Fruit fly (Drosophila melanogaster) whole organism, wandering third instar larva: ENCODE data around the gene Scsalpha2.

Experiments
- Abd-B ChIP-seq: fragments of >200 bp; optimal IDR thresholded peaks from 2 replicates; lab custom pipeline; 2017; ENCODE audit warnings: missing biosample characterization, missing genetic modification characterization
- CG32264 ChIP-seq: fragments of 200-800 bp; sonication (Bioruptor generic); optimal IDR thresholded peaks from 2 replicates; lab custom pipeline; 2016; ENCODE audit warnings: missing biosample characterization, missing genetic modification characterization
- CG9705 ChIP-seq: fragments of 200-800 bp; sonication (Bioruptor generic); optimal IDR thresholded peaks from 2 replicates; lab custom pipeline; 2018; ENCODE audit warnings: missing biosample characterization, mild to moderate bottlenecking, missing genetic modification characterization
- CrebA ChIP-seq: fragments of 200-800 bp; sonication (Bioruptor generic); optimal IDR thresholded peaks from 2 replicates; lab custom pipeline; 2016; ENCODE audit warnings: missing biosample characterization, mild to moderate bottlenecking, missing genetic modification characterization, borderline replicate concordance
- Dfd ChIP-seq: fragments of >200 bp; optimal IDR thresholded peaks from 2 replicates; lab custom pipeline; 2017; ENCODE audit warnings: missing biosample characterization, missing genetic modification characterization
- Dif ChIP-seq: fragments of 200-275, 200-300 bp; sonication (Bioruptor generic); optimal IDR thresholded peaks from 2 replicates; lab custom pipeline; 2018; ENCODE audit warnings: missing biosample characterization, missing genetic modification characterization; ENCODE audit not compliant: partially characterized antibody
- GATAd ChIP-seq: sonication (Bioruptor generic); optimal IDR thresholded peaks from 2 replicates; lab custom pipeline; 2016; ENCODE audit warnings: missing biosample characterization, missing genetic modification characterization
- HLH106 ChIP-seq: fragments of 200-800 bp; optimal IDR thresholded peaks from 3 replicates; lab custom pipeline; 2019; ENCODE audit warnings: missing biosample characterization, mild to moderate bottlenecking, missing genetic modification characterization, moderate library complexity
- Hnf4 ChIP-seq: fragments of 200-800 bp; sonication (Bioruptor generic); optimal IDR thresholded peaks from 2 replicates; lab custom pipeline; 2016; ENCODE audit warnings: missing biosample characterization, mild to moderate bottlenecking, missing genetic modification characterization
- Hr78 ChIP-seq: fragments of >200 bp; optimal IDR thresholded peaks from 2 replicates; lab custom pipeline; 2017; ENCODE audit warnings: missing biosample characterization, missing genetic modification characterization
- Hr83 ChIP-seq: fragments of 200-300 bp; sonication (Bioruptor generic); optimal IDR thresholded peaks from 2 replicates; lab custom pipeline; 2016; ENCODE audit warnings: missing biosample characterization, mild to moderate bottlenecking, missing genetic modification characterization, moderate library complexity; ENCODE audit not compliant: poor library complexity, severe bottlenecking
- Jra ChIP-seq: sonication (Bioruptor generic); optimal IDR thresholded peaks from 2 replicates; lab custom pipeline; 2016; ENCODE audit warnings: missing biosample characterization, missing genetic modification characterization
- Mio ChIP-seq: sonication (Bioruptor generic); optimal IDR thresholded peaks from 2 replicates; lab custom pipeline; 2016; ENCODE audit warnings: missing biosample characterization, missing genetic modification characterization
- Myc ChIP-seq: fragments of >200 bp; optimal IDR thresholded peaks from 2 replicates; lab custom pipeline; 2017
- N ChIP-seq: fragments of >200 bp; optimal IDR thresholded peaks from 2 replicates; lab custom pipeline; 2018; ENCODE audit warnings: missing biosample characterization, missing external identifiers, missing genetic modification characterization
- OdsH ChIP-seq: fragments of 200-800 bp; sonication (Bioruptor generic); optimal IDR thresholded peaks from 2 replicates; lab custom pipeline; 2016; ENCODE audit warnings: missing biosample characterization, mild to moderate bottlenecking, missing genetic modification characterization
- Rel ChIP-seq, 2 experiments: fragments of 200-800 bp; sonication (Bioruptor generic) in 1 of 2; optimal IDR thresholded peaks; 2 replicates in 1 of 2; 3 replicates in 1 of 2; lab custom pipeline; 2016 to 2019; ENCODE audit warnings: mild to moderate bottlenecking in 2 of 2, missing biosample characterization in 2 of 2, missing genetic modification characterization in 2 of 2, moderate library complexity in 1 of 2
- Sp1 ChIP-seq: fragments of 200-800 bp; sonication (Bioruptor generic); optimal IDR thresholded peaks from 3 replicates; lab custom pipeline; 2019; ENCODE audit warnings: missing biosample characterization, mild to moderate bottlenecking, missing genetic modification characterization, moderate library complexity
- Vsx2 ChIP-seq: fragments of 200-300, 225-300 bp; sonication (Bioruptor generic); optimal IDR thresholded peaks from 2 replicates; lab custom pipeline; 2018; ENCODE audit warnings: missing biosample characterization, missing genetic modification characterization; ENCODE audit not compliant: partially characterized antibody
- br ChIP-seq: fragments of 200-800 bp; sonication (Bioruptor generic); optimal IDR thresholded peaks from 2 replicates; lab custom pipeline; 2016; ENCODE audit warnings: missing biosample characterization, missing genetic modification characterization
- brk ChIP-seq: fragments of 200-800 bp; sonication (Bioruptor generic); optimal IDR thresholded peaks from 2 replicates; lab custom pipeline; 2016; ENCODE audit warnings: missing biosample characterization, mild to moderate bottlenecking, missing genetic modification characterization
- dl ChIP-seq, 2 experiments: fragments of 175-275, 200-275 bp in 1 of 2; fragments of 200-275 bp in 1 of 2; sonication (Bioruptor generic); optimal IDR thresholded peaks; lab custom pipeline; 2018; ENCODE audit warnings: mild to moderate bottlenecking in 2 of 2, missing biosample characterization in 2 of 2, missing genetic modification characterization in 2 of 2, moderate library complexity in 2 of 2; ENCODE audit not compliant: partially characterized antibody in 2 of 2, insufficient read depth in 1 of 2
- dmrt93B ChIP-seq: fragments of 200-800 bp; sonication (Bioruptor generic); optimal IDR thresholded peaks from 2 replicates; lab custom pipeline; 2018; ENCODE audit warnings: missing biosample characterization, mild to moderate bottlenecking, missing genetic modification characterization
- dsf ChIP-seq: sonication (Bioruptor generic); optimal IDR thresholded peaks from 2 replicates; lab custom pipeline; 2016; ENCODE audit warnings: missing biosample characterization, missing genetic modification characterization, borderline replicate concordance
- ey ChIP-seq: fragments of 200-800 bp; sonication (Bioruptor generic); optimal IDR thresholded peaks from 2 replicates; lab custom pipeline; 2016; ENCODE audit warnings: missing biosample characterization, missing genetic modification characterization
- foxo ChIP-seq, 2 experiments: fragments of 200-800 bp; sonication (Bioruptor generic); optimal IDR thresholded peaks; 2 replicates in 1 of 2; 3 replicates in 1 of 2; lab custom pipeline; 2016 to 2017; ENCODE audit warnings: missing biosample characterization in 2 of 2, missing genetic modification characterization in 2 of 2
- fru ChIP-seq: fragments of 200-800 bp; sonication (Bioruptor generic); optimal IDR thresholded peaks from 3 replicates; lab custom pipeline; 2016; ENCODE audit warnings: missing biosample characterization, mild to moderate bottlenecking, missing genetic modification characterization
- h ChIP-seq: fragments of 200-800 bp; sonication (Bioruptor generic); optimal IDR thresholded peaks from 3 replicates; lab custom pipeline; 2016; ENCODE audit warnings: missing biosample characterization, mild to moderate bottlenecking, missing genetic modification characterization
- jim ChIP-seq: fragments of 175-275, 200-325 bp; sonication (Bioruptor generic); optimal IDR thresholded peaks from 2 replicates; lab custom pipeline; 2016; ENCODE audit warnings: missing biosample characterization, mild to moderate bottlenecking, missing genetic modification characterization
- lola ChIP-seq: fragments of >200 bp; optimal IDR thresholded peaks from 2 replicates; lab custom pipeline; 2017; ENCODE audit warnings: missing biosample characterization, missing genetic modification characterization
- pan ChIP-seq: fragments of >200 bp; optimal IDR thresholded peaks from 2 replicates; lab custom pipeline; 2017
- psq ChIP-seq: fragments of 200-800 bp; sonication (Bioruptor generic); optimal IDR thresholded peaks from 3 replicates; lab custom pipeline; 2017; ENCODE audit warnings: missing biosample characterization, mild to moderate bottlenecking, missing genetic modification characterization, moderate library complexity
- rgr ChIP-seq: fragments of 200-800 bp; sonication (Bioruptor generic); optimal IDR thresholded peaks from 3 replicates; lab custom pipeline; 2016; ENCODE audit warnings: missing biosample characterization, mild to moderate bottlenecking, missing genetic modification characterization
- sage ChIP-seq: fragments of 200-800 bp; sonication (Bioruptor generic); optimal IDR thresholded peaks from 2 replicates; lab custom pipeline; 2016; ENCODE audit warnings: missing biosample characterization, mild to moderate bottlenecking, missing genetic modification characterization
- sv ChIP-seq: fragments of 200-800 bp; sonication (Bioruptor generic); optimal IDR thresholded peaks from 3 replicates; lab custom pipeline; 2016; ENCODE audit warnings: missing biosample characterization, missing genetic modification characterization
- tai ChIP-seq: sonication (Bioruptor generic); optimal IDR thresholded peaks from 2 replicates; lab custom pipeline; 2016; ENCODE audit warnings: missing biosample characterization, missing genetic modification characterization
- usp ChIP-seq: fragments of >200 bp; optimal IDR thresholded peaks from 2 replicates; lab custom pipeline; 2017; ENCODE audit warnings: missing biosample characterization, missing genetic modification characterization
- woc ChIP-seq: sonication (Bioruptor generic); optimal IDR thresholded peaks from 2 replicates; lab custom pipeline; 2016; ENCODE audit warnings: missing biosample characterization, mild to moderate bottlenecking, missing genetic modification characterization

The Scsalpha2 gene

DNA sequence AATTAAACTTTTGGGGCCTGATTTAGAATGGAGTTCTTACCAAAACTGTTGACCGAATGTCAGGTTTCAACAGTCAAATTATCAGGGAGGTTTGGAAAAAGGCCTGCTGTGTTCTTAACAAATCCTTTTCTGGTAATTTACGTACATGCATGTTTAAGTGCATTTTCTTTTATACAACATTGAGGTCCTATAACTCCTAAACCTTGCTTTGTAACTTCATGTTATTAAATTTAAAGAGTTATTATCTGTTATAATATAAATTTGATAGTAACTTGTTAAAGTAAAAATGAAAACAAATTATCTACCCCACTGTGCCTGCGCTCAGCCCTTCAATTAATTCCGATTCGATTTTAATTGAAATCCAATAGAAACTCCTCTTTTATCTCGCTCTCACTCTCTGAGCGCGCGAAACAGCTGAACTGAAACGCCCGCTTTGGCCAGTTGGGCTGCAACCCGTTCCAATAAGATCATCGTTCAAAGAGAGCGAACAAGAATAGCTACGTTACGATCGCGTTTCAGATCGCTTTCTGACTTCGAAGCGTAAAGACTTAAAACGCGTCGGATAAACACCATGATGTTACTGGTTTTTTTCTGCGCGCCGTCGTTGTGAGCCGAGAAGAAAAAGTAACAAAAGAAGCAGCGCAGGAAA is at the start of gene Scsalpha2:
Gene Scsalpha2 (minus strand): TSS at position 51 of the 649 bp plus-strand sequence.
- TF ChIP-seq Hr78 (GFP tag; lab: Kevin White, UChicago) = no peak
- no peak for TF ChIP-seq N (GFP tag; lab: Kevin White, UChicago)
- TF ChIP-seq Sp1 = no peak
- no peak for TF ChIP-seq CrebA (GFP tag; lab: Kevin White, UChicago)
- TF ChIP-seq sage = peak; percentile 49
- TF ChIP-seq CG9705 (GFP tag; lab: Kevin White, UChicago) = no peak
- TF ChIP-seq dmrt93B (GFP tag; lab: Kevin White, UChicago) = no peak
- TF ChIP-seq OdsH (GFP tag; lab: Kevin White, UChicago) = no peak
- TF ChIP-seq Jra (GFP tag; lab: Kevin White, UChicago) = no peak
- no peak for TF ChIP-seq CG32264 (GFP tag; lab: Kevin White, UChicago)
- TF ChIP-seq ey = no peak
- no peak for TF ChIP-seq Abd-B (GFP tag; lab: Kevin White, UChicago)
- TF ChIP-seq Dif (GFP tag; lab: Kevin White, UChicago) = peak; percentile 86
- TF ChIP-seq GATAd = no peak
- no peak for TF ChIP-seq usp (GFP tag; lab: Kevin White, UChicago)
- TF ChIP-seq Hnf4 = no peak
- TF ChIP-seq Vsx2 (GFP tag; lab: Kevin White, UChicago) = peak; percentile 66
- no peak for TF ChIP-seq lola
- no peak for TF ChIP-seq woc
- TF ChIP-seq pan (lab: Kevin White, UChicago) = no peak
- no peak for TF ChIP-seq br (GFP tag; lab: Kevin White, UChicago)
- no peak for TF ChIP-seq foxo (GFP tag; optimal IDR thresholded peaks at IDR 0.05; lab: Kevin White, UChicago)
- TF ChIP-seq Rel (GFP tag; optimal IDR thresholded peaks at IDR 0.05; lab: Kevin White, UChicago) = no peak
- no peak for TF ChIP-seq Rel (tag; optimal IDR thresholded peaks at IDR 0.05; lab: Kevin White, UChicago)
- TF ChIP-seq Myc (lab: Kevin White, UChicago) = no peak
- peak; percentile 25 to 62 for TF ChIP-seq dl (GFP tag; optimal IDR thresholded peaks at IDR 0.05; lab: Kevin White, UChicago; ENCODE audit: insufficient read depth in 1 of 2, partially characterized antibody in 2 of 2)
- TF ChIP-seq tai (GFP tag; lab: Kevin White, UChicago) = no peak
- TF ChIP-seq Mio (GFP tag; lab: Kevin White, UChicago) = no peak
- no peak for TF ChIP-seq dsf (GFP tag; lab: Kevin White, UChicago)
- TF ChIP-seq brk (GFP tag; lab: Kevin White, UChicago) = peak; percentile 26
- no peak for TF ChIP-seq HLH106
- TF ChIP-seq fru (GFP tag; lab: Kevin White, UChicago) = no peak
- TF ChIP-seq Hr83 (GFP tag; lab: Kevin White, UChicago) = peak; percentile 53
- no peak for TF ChIP-seq rgr (GFP tag; lab: Kevin White, UChicago)
- no peak for TF ChIP-seq jim
- TF ChIP-seq h (GFP tag; lab: Kevin White, UChicago) = no peak
- TF ChIP-seq sv (GFP tag; lab: Kevin White, UChicago) = no peak
- no peak for TF ChIP-seq Dfd (GFP tag; lab: Kevin White, UChicago)
- TF ChIP-seq psq (GFP tag; lab: Kevin White, UChicago) = no peak

DNA sequence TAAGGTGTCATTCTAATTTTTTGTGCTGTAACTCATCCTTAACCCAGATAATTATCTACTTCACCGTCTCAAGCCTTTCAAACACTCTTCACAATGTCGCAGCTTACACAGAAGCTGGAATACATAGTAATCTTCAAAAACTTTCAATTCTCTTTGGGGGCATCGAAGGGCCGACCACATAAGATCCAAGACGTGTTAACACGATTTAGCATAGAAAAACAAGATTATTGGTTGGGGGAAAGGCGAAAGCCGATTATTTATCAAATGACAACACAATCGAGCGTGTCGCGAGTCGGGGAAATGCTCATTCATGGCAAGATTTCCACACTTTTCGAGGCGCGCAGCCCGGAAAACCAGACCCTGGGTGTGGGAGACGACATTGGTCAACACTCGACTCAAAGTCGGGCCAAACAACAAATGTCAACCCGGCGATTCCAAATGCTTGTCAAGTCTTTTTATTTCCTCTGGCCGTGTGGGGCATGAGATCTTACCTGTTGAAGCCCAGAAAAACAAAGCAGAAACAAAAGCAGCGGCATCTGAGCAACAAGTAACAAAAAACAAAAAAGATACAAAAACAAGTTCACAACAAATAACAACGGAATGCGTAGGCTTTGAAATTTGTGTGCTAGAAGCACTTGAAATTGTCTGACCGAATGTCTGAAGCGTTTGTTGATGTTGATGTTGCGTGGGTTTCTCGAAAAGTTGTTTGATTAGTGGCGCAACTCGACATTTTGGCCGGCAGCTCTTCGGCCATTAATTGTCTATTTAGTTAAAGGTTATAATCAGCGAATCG is 47.7 kb upstream of the Scsalpha2 start:
- no peak for TF ChIP-seq Hr78 (GFP tag; lab: Kevin White, UChicago)
- TF ChIP-seq br (GFP tag; lab: Kevin White, UChicago) = no peak
- TF ChIP-seq pan (lab: Kevin White, UChicago) = no peak
- no peak for TF ChIP-seq dl (GFP tag; optimal IDR thresholded peaks at IDR 0.05; lab: Kevin White, UChicago; ENCODE audit: insufficient read depth in 1 of 2, partially characterized antibody in 2 of 2)
- TF ChIP-seq CrebA (GFP tag; lab: Kevin White, UChicago) = no peak
- TF ChIP-seq CG32264 (GFP tag; lab: Kevin White, UChicago) = no peak
- no peak for TF ChIP-seq OdsH (GFP tag; lab: Kevin White, UChicago)
- no peak for TF ChIP-seq Dif (GFP tag; lab: Kevin White, UChicago)
- no peak for TF ChIP-seq jim
- no peak for TF ChIP-seq N (GFP tag; lab: Kevin White, UChicago)
- no peak for TF ChIP-seq Dfd (GFP tag; lab: Kevin White, UChicago)
- no peak for TF ChIP-seq psq (GFP tag; lab: Kevin White, UChicago)
- TF ChIP-seq fru (GFP tag; lab: Kevin White, UChicago) = no peak
- TF ChIP-seq, all 38 proteins: peak for 0
